Fruit fly (Drosophila melanogaster) whole organism, embryonic: ENCODE measurements around the gene Cdc5.
A peak's percentile ranks its signal among the peaks of the same experiment; 100 is the strongest.

Experiments
- Atf3 ChIP-seq: fragments of 200-800 bp; sonication (Bioruptor generic); optimal IDR thresholded peaks from 3 replicates; lab custom pipeline; 2016; ENCODE audit warnings: missing biosample characterization, missing genetic modification characterization
- CG10147 ChIP-seq: fragments of 200-800 bp; sonication (Bioruptor generic); optimal IDR thresholded peaks from 2 replicates; lab custom pipeline; 2019; ENCODE audit warnings: missing biosample characterization, mild to moderate bottlenecking, missing genetic modification characterization, moderate library complexity
- CG12219 ChIP-seq: fragments of 200-800 bp; sonication (Bioruptor generic); optimal IDR thresholded peaks from 3 replicates; lab custom pipeline; 2018; ENCODE audit warnings: missing biosample characterization, mild to moderate bottlenecking, missing genetic modification characterization
- CG15011 ChIP-seq: fragments of 200-800 bp; sonication (Bioruptor generic); optimal IDR thresholded peaks from 3 replicates; lab custom pipeline; 2018; ENCODE audit warnings: missing biosample characterization, mild to moderate bottlenecking, missing genetic modification characterization
- CG17359 ChIP-seq: fragments of 200-800 bp; sonication (Bioruptor generic); optimal IDR thresholded peaks from 3 replicates; lab custom pipeline; 2018; ENCODE audit warnings: missing biosample characterization, mild to moderate bottlenecking, missing genetic modification characterization, moderate library complexity
- CG18262 ChIP-seq: fragments of 200-800 bp; optimal IDR thresholded peaks from 3 replicates; lab custom pipeline; 2019; ENCODE audit warnings: missing biosample characterization, mild to moderate bottlenecking, missing genetic modification characterization, moderate library complexity
- CG2202 ChIP-seq: fragments of 200-800 bp; sonication (Bioruptor generic); optimal IDR thresholded peaks from 2 replicates; lab custom pipeline; 2018; ENCODE audit warnings: missing biosample characterization, mild to moderate bottlenecking, missing genetic modification characterization
- CG32532 ChIP-seq: fragments of 200-800 bp; sonication (Bioruptor generic); IDR thresholded peaks from 2 replicates; pipeline ENCODE4 v1.3.6; 2022; ENCODE audit warnings: missing biosample characterization, missing genetic modification characterization
- CG33557 ChIP-seq: fragments of 200-800 bp; sonication (Bioruptor generic); optimal IDR thresholded peaks from 2 replicates; lab custom pipeline; 2019; ENCODE audit warnings: missing biosample characterization, mild to moderate bottlenecking, missing genetic modification characterization, moderate library complexity
- CG4282 ChIP-seq: fragments of 200-800 bp; sonication (Bioruptor generic); optimal IDR thresholded peaks from 2 replicates; lab custom pipeline; 2016; ENCODE audit warnings: missing biosample characterization, missing genetic modification characterization
- CG4404 ChIP-seq: fragments of 200-800 bp; sonication (Bioruptor generic); IDR thresholded peaks from 2 replicates; pipeline ENCODE4 v1.3.6; 2022; ENCODE audit warnings: missing biosample characterization, missing genetic modification characterization
- CG6765 ChIP-seq: fragments of 200-800 bp; sonication (Bioruptor generic); optimal IDR thresholded peaks from 3 replicates; lab custom pipeline; 2017; ENCODE audit warnings: missing biosample characterization, mild to moderate bottlenecking, missing genetic modification characterization
- CG6791 ChIP-seq: fragments of 200-800 bp; sonication (Bioruptor generic); IDR thresholded peaks from 3 replicates; pipeline ENCODE4 v1.3.6; 2022; ENCODE audit warnings: missing biosample characterization, missing genetic modification characterization; ENCODE audit not compliant: partially characterized antibody
- CG6813 ChIP-seq: fragments of 200-800 bp; sonication (Bioruptor generic); optimal IDR thresholded peaks from 2 replicates; lab custom pipeline; 2017; ENCODE audit warnings: missing biosample characterization, missing genetic modification characterization, mild to moderate bottlenecking, moderate library complexity, missing genetic modification reagents
- CG7372 ChIP-seq: fragments of 200-800 bp; sonication (Bioruptor generic); IDR thresholded peaks from 2 replicates; pipeline ENCODE4 v1.3.6; 2022; ENCODE audit warnings: missing biosample characterization, missing genetic modification characterization
- CG8290 ChIP-seq, 3 experiments: fragments of 200-800 bp; sonication (Bioruptor generic); optimal IDR thresholded peaks; 2 replicates each; lab custom pipeline; 2016 to 2019; ENCODE audit warnings: missing biosample characterization in 3 of 3, missing genetic modification characterization in 3 of 3, mild to moderate bottlenecking in 2 of 3, moderate library complexity in 1 of 3
- CG9727 ChIP-seq: fragments of 200-800 bp; sonication (Bioruptor generic); optimal IDR thresholded peaks from 3 replicates; lab custom pipeline; 2017; ENCODE audit warnings: missing biosample characterization, mild to moderate bottlenecking, missing genetic modification characterization
- CG9797 ChIP-seq: fragments of 200-800 bp; sonication (Bioruptor generic); optimal IDR thresholded peaks from 3 replicates; lab custom pipeline; 2018; ENCODE audit warnings: missing biosample characterization, mild to moderate bottlenecking, missing genetic modification characterization
- CG9876 ChIP-seq: fragments of 200-800 bp; sonication (Bioruptor generic); optimal IDR thresholded peaks from 2 replicates; lab custom pipeline; 2016; ENCODE audit warnings: missing biosample characterization, missing genetic modification characterization
- Dll ChIP-seq: fragments of 200-800 bp; sonication (Bioruptor generic); IDR thresholded peaks from 4 replicates; pipeline ENCODE4 v1.3.6; 2022; ENCODE audit warnings: missing biosample characterization, missing genetic modification characterization; ENCODE audit not compliant: partially characterized antibody
- Eip74EF ChIP-seq, 2 experiments: fragments of 200-800 bp in 1 of 2; fragments of >200 bp in 1 of 2; sonication (Bioruptor generic) in 1 of 2; optimal IDR thresholded peaks; 2 replicates each; lab custom pipeline; 2017 to 2019; ENCODE audit warnings: missing biosample characterization in 2 of 2, missing genetic modification characterization in 2 of 2, mild to moderate bottlenecking in 1 of 2, moderate library complexity in 1 of 2
- Ets65A ChIP-seq: fragments of 200-800 bp; sonication (Bioruptor generic); peaks from one replicate; lab custom pipeline; 2016; ENCODE audit warnings: missing biosample characterization, missing genetic modification characterization
- Gsc ChIP-seq: fragments of 200-800 bp; sonication (Bioruptor generic); IDR thresholded peaks from 2 replicates; pipeline ENCODE4 v1.3.6; 2022; ENCODE audit warnings: missing biosample characterization, missing genetic modification characterization
- Gug ChIP-seq: fragments of 200-800 bp; sonication (Bioruptor generic); IDR thresholded peaks from 4 replicates; pipeline ENCODE4 v1.3.6; 2022; ENCODE audit warnings: missing biosample characterization, missing genetic modification characterization
- MBD-R2 ChIP-seq: fragments of 200-800 bp; sonication (Bioruptor generic); IDR thresholded peaks from 2 replicates; pipeline ENCODE4 v1.3.6; 2022; ENCODE audit warnings: missing biosample characterization, missing genetic modification characterization
- Ptx1 ChIP-seq: fragments of 200-800 bp; sonication (Bioruptor generic); IDR thresholded peaks from 2 replicates; pipeline ENCODE4 v1.3.6; 2022; ENCODE audit warnings: missing biosample characterization, missing genetic modification characterization
- Sry-δ ChIP-seq: fragments of 200-800 bp; sonication (Bioruptor generic); optimal IDR thresholded peaks from 2 replicates; lab custom pipeline; 2016; ENCODE audit warnings: missing biosample characterization, missing genetic modification characterization
- ap ChIP-seq: fragments of 200-800 bp; sonication (Bioruptor generic); IDR thresholded peaks from 2 replicates; pipeline ENCODE4 v1.3.6; 2022; ENCODE audit warnings: missing biosample characterization, missing genetic modification characterization
- bab2 ChIP-seq: fragments of 200-800 bp; sonication (Bioruptor generic); optimal IDR thresholded peaks from 2 replicates; lab custom pipeline; 2016; ENCODE audit warnings: missing biosample characterization, missing genetic modification characterization
- bcd ChIP-seq: fragments of 200-800 bp; sonication (Bioruptor generic); optimal IDR thresholded peaks from 2 replicates; lab custom pipeline; 2017; ENCODE audit warnings: missing biosample characterization, mild to moderate bottlenecking, missing genetic modification characterization
- chinmo ChIP-seq: fragments of 200-800 bp; sonication (Bioruptor generic); IDR thresholded peaks from 4 replicates; pipeline ENCODE4 v1.3.6; 2022; ENCODE audit warnings: missing biosample characterization, missing genetic modification characterization; ENCODE audit not compliant: partially characterized antibody
- exex ChIP-seq: fragments of 200-800 bp; sonication (Bioruptor generic); optimal IDR thresholded peaks from 4 replicates; lab custom pipeline; 2018; ENCODE audit warnings: missing biosample characterization, mild to moderate bottlenecking, missing genetic modification characterization, moderate library complexity
- gcm ChIP-seq: fragments of 200-800 bp; sonication (Bioruptor generic); optimal IDR thresholded peaks from 2 replicates; lab custom pipeline; 2019; ENCODE audit warnings: missing biosample characterization, mild to moderate bottlenecking, missing genetic modification characterization, moderate library complexity
- jumu ChIP-seq: fragments of 200-800 bp; sonication (Bioruptor generic); optimal IDR thresholded peaks from 3 replicates; lab custom pipeline; 2016; ENCODE audit warnings: missing biosample characterization, missing genetic modification characterization
- maf-S ChIP-seq: fragments of 200-800 bp; sonication (Bioruptor generic); optimal IDR thresholded peaks from 2 replicates; lab custom pipeline; 2016; ENCODE audit warnings: missing biosample characterization, missing genetic modification characterization
- mam ChIP-seq: fragments of 200-800 bp; sonication (Bioruptor generic); optimal IDR thresholded peaks from 3 replicates; lab custom pipeline; 2016; ENCODE audit warnings: missing biosample characterization, missing genetic modification characterization
- phol ChIP-seq: fragments of 200-800 bp; sonication (Bioruptor generic); optimal IDR thresholded peaks from 3 replicates; lab custom pipeline; 2018; ENCODE audit warnings: missing biosample characterization, mild to moderate bottlenecking, missing genetic modification characterization, moderate library complexity
- prd ChIP-seq, 3 experiments: fragments of >200 bp in 2 of 3; fragments of 200-800 bp in 1 of 3; sonication (Bioruptor generic) in 1 of 3; optimal IDR thresholded peaks in 2 of 3; IDR thresholded peaks in 1 of 3; 2 replicates in 2 of 3; 3 replicates in 1 of 3; pipeline versions ENCODE4 v1.3.6 to Lab custom; 2017 to 2022; ENCODE audit warnings: missing biosample characterization in 1 of 3, missing genetic modification characterization in 1 of 3
- ranshi ChIP-seq: fragments of 200-800 bp; sonication (Bioruptor generic); IDR thresholded peaks from 2 replicates; pipeline ENCODE4 v1.3.6; 2022; ENCODE audit warnings: missing biosample characterization, missing genetic modification characterization
- row ChIP-seq: fragments of 200-800 bp; sonication (Bioruptor generic); IDR thresholded peaks from 3 replicates; pipeline ENCODE4 v1.3.6; 2022; ENCODE audit warnings: missing biosample characterization, missing genetic modification characterization
- sc ChIP-seq, 3 experiments: fragments of >200 bp in 2 of 3; fragments of 200-800 bp in 1 of 3; sonication (Bioruptor generic) in 1 of 3; optimal IDR thresholded peaks; 2 replicates in 2 of 3; 3 replicates in 1 of 3; lab custom pipeline; 2017; ENCODE audit warnings: mild to moderate bottlenecking in 1 of 3, missing biosample characterization in 1 of 3, missing genetic modification characterization in 1 of 3, missing genetic modification reagents in 1 of 3
- schlank ChIP-seq: fragments of 200-800 bp; sonication (Bioruptor generic); optimal IDR thresholded peaks from 2 replicates; lab custom pipeline; 2018; ENCODE audit warnings: missing biosample characterization, mild to moderate bottlenecking, missing genetic modification characterization
- sd ChIP-seq: fragments of 200-800 bp; sonication (Bioruptor generic); optimal IDR thresholded peaks from 3 replicates; lab custom pipeline; 2018; ENCODE audit warnings: missing biosample characterization, mild to moderate bottlenecking, missing genetic modification characterization, moderate library complexity
- sens ChIP-seq: fragments of 200-800 bp; sonication (Bioruptor generic); peaks from one replicate; lab custom pipeline; 2016; ENCODE audit warnings: missing biosample characterization, missing genetic modification characterization
- sisA ChIP-seq: fragments of 200-800 bp; sonication (Bioruptor generic); IDR thresholded peaks from 2 replicates; pipeline ENCODE4 v1.3.6; 2022; ENCODE audit warnings: missing biosample characterization, missing genetic modification characterization
- slou ChIP-seq: fragments of 200-800 bp; sonication (Bioruptor generic); optimal IDR thresholded peaks from 3 replicates; lab custom pipeline; 2016; ENCODE audit warnings: missing biosample characterization, missing genetic modification characterization
- vnd ChIP-seq: fragments of 200-800 bp; sonication (Bioruptor generic); IDR thresholded peaks from 3 replicates; pipeline ENCODE4 v1.3.6; 2022; ENCODE audit warnings: missing biosample characterization, missing genetic modification characterization; ENCODE audit not compliant: partially characterized antibody
- zen2 ChIP-seq: fragments of 200-800 bp; sonication (Bioruptor generic); IDR thresholded peaks from 3 replicates; pipeline ENCODE4 v1.3.6; 2022; ENCODE audit warnings: missing biosample characterization, missing genetic modification characterization; ENCODE audit not compliant: partially characterized antibody

The Cdc5 gene

DNA sequence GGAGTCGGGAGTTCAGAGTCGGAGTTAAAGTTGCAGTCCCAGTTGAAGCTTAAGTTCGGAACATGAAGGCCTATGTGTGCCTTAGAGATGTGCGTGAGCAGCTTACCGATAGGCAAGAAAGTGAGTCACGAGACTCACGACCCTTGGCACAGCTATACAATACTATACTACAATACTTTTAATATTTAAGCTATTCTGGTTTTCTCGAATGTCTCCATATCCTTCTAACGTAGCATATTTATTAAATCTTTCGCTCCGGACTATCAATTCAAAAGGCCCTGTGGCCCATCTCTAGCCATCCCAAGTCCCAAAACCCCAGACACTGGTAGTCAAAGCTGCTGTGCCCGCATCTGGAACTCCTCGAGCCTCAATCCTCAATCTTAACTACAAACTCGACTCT, 29.0 kb upstream of the Cdc5 start (continued):
- TF ChIP-seq Ptx1 = peak; percentile 39; the same call in 1 of the 2 replicates
- peak; percentile 90 for TF ChIP-seq Ets65A (GFP tag; lab: Kevin White, UChicago)
- TF ChIP-seq Sry-δ (GFP tag; lab: Kevin White, UChicago) = peak; percentile 6
- TF ChIP-seq chinmo = 0 out of 4 replicates have a peak, but pooled peaks have one; percentile 30
- no peak for TF ChIP-seq Gsc
- no peak for TF ChIP-seq Atf3 (GFP tag; lab: Kevin White, UChicago)
- peak; percentile 6 for TF ChIP-seq CG9727 (GFP tag; lab: Kevin White, UChicago)
- TF ChIP-seq phol = peak; percentile 26
- TF ChIP-seq CG9797 (GFP tag; lab: Kevin White, UChicago) = no peak
- TF ChIP-seq CG32532 = 0 out of 2 replicates have a peak, but pooled peaks have one; percentile 5
- no peak for TF ChIP-seq sd
- no peak for TF ChIP-seq prd (optimal IDR thresholded peaks at IDR 0.05; lab: Kevin White, UChicago)
- peak; percentile 65; the same call in 2 of the 3 replicates for TF ChIP-seq prd (GFP tag; IDR thresholded peaks at IDR 0.05; lab: Robert Waterston, UW)
- 0 out of 3 replicates have a peak, but pooled peaks have one; percentile 55 for TF ChIP-seq vnd (GFP tag; lab: Robert Waterston, UW)
- TF ChIP-seq bab2 (GFP tag; lab: Kevin White, UChicago) = no peak
- TF ChIP-seq bcd (GFP tag; lab: Kevin White, UChicago) = no peak
- no peak for TF ChIP-seq CG8290 (GFP tag; optimal IDR thresholded peaks at IDR 0.05; lab: Kevin White, UChicago)
- TF ChIP-seq CG8290 (tag; optimal IDR thresholded peaks at IDR 0.05; lab: Kevin White, UChicago) = no peak
- no peak for TF ChIP-seq CG12219 (GFP tag; lab: Kevin White, UChicago)
- no peak for TF ChIP-seq CG15011 (GFP tag; lab: Kevin White, UChicago)
- peak; percentile 25 for TF ChIP-seq CG18262 (tag; lab: Kevin White, UChicago)
- no peak for TF ChIP-seq slou (GFP tag; lab: Kevin White, UChicago)
- TF ChIP-seq CG2202 (tag; lab: Kevin White, UChicago) = no peak
- TF ChIP-seq maf-S (GFP tag; lab: Kevin White, UChicago) = no peak
- TF ChIP-seq Eip74EF (GFP tag; optimal IDR thresholded peaks at IDR 0.05; lab: Kevin White, UChicago) = no peak
- TF ChIP-seq CG4282 (GFP tag; lab: Kevin White, UChicago) = no peak
- peak; percentile 57 for TF ChIP-seq sens (GFP tag; lab: Kevin White, UChicago)
- peak; percentile 80 for TF ChIP-seq Dll (GFP tag; lab: Robert Waterston, UW)
- TF ChIP-seq gcm (GFP tag; lab: Kevin White, UChicago) = no peak
- TF ChIP-seq CG17359 (tag; lab: Kevin White, UChicago) = no peak
- TF ChIP-seq sc (optimal IDR thresholded peaks at IDR 0.05; lab: Kevin White, UChicago) = no peak
- no peak for TF ChIP-seq sc (GFP tag; optimal IDR thresholded peaks at IDR 0.05; lab: Kevin White, UChicago)
- no peak for TF ChIP-seq CG6813 (GFP tag; lab: Kevin White, UChicago)
- TF ChIP-seq CG7372 = 0 out of 2 replicates have a peak, but pooled peaks have one; percentile 11
- TF ChIP-seq CG9876 (GFP tag; lab: Kevin White, UChicago) = no peak
- TF ChIP-seq schlank (tag; lab: Kevin White, UChicago) = no peak
- TF ChIP-seq zen2 (GFP tag; lab: Robert Waterston, UW) = 0 out of 3 replicates have a peak, but pooled peaks have one; percentile 38
- TF ChIP-seq sisA (GFP tag; lab: Robert Waterston, UW) = peak; percentile 52
- no peak for TF ChIP-seq CG10147 (GFP tag; lab: Kevin White, UChicago)
- no peak for TF ChIP-seq MBD-R2 (GFP tag; lab: Robert Waterston, UW)
- no peak for TF ChIP-seq jumu
- TF ChIP-seq row = peak; percentile 37; the same call in 2 of the 3 replicates
- peak; percentile 16; the same call in 1 of the 3 replicates for TF ChIP-seq CG6791 (GFP tag; lab: Robert Waterston, UW)
- TF ChIP-seq CG4404 (GFP tag; lab: Robert Waterston, UW) = peak; percentile 33; the same call in 1 of the 2 replicates
- TF ChIP-seq mam = no peak
- TF ChIP-seq Gug (GFP tag; lab: Robert Waterston, UW) = no peak
- no peak for TF ChIP-seq CG33557 (GFP tag; lab: Kevin White, UChicago)
- no peak for TF ChIP-seq CG6765 (GFP tag; lab: Kevin White, UChicago)
- no peak for TF ChIP-seq ap (GFP tag; lab: Robert Waterston, UW)
- no peak for TF ChIP-seq ranshi (GFP tag; lab: Robert Waterston, UW)
- no peak for TF ChIP-seq exex
